Fruit fly (Drosophila melanogaster) whole organism, wandering third instar larva: ENCODE results near the gene CG42815.

Experiments used
- Abd-B ChIP-seq: fragments of >200 bp; optimal IDR thresholded peaks from 2 replicates; lab custom pipeline; 2017; ENCODE audit warnings: missing biosample characterization, missing genetic modification characterization
- CG9705 ChIP-seq: fragments of 200-800 bp; sonication (Bioruptor generic); optimal IDR thresholded peaks from 2 replicates; lab custom pipeline; 2018; ENCODE audit warnings: missing biosample characterization, mild to moderate bottlenecking, missing genetic modification characterization
- CrebA ChIP-seq: fragments of 200-800 bp; sonication (Bioruptor generic); optimal IDR thresholded peaks from 2 replicates; lab custom pipeline; 2016; ENCODE audit warnings: missing biosample characterization, mild to moderate bottlenecking, missing genetic modification characterization, borderline replicate concordance
- Dfd ChIP-seq: fragments of >200 bp; optimal IDR thresholded peaks from 2 replicates; lab custom pipeline; 2017; ENCODE audit warnings: missing biosample characterization, missing genetic modification characterization
- Dif ChIP-seq: fragments of 200-275, 200-300 bp; sonication (Bioruptor generic); optimal IDR thresholded peaks from 2 replicates; lab custom pipeline; 2018; ENCODE audit warnings: missing biosample characterization, missing genetic modification characterization; ENCODE audit not compliant: partially characterized antibody
- GATAd ChIP-seq: sonication (Bioruptor generic); optimal IDR thresholded peaks from 2 replicates; lab custom pipeline; 2016; ENCODE audit warnings: missing biosample characterization, missing genetic modification characterization
- Hnf4 ChIP-seq: fragments of 200-800 bp; sonication (Bioruptor generic); optimal IDR thresholded peaks from 2 replicates; lab custom pipeline; 2016; ENCODE audit warnings: missing biosample characterization, mild to moderate bottlenecking, missing genetic modification characterization
- Hr83 ChIP-seq: fragments of 200-300 bp; sonication (Bioruptor generic); optimal IDR thresholded peaks from 2 replicates; lab custom pipeline; 2016; ENCODE audit warnings: missing biosample characterization, mild to moderate bottlenecking, missing genetic modification characterization, moderate library complexity; ENCODE audit not compliant: poor library complexity, severe bottlenecking
- Jra ChIP-seq: sonication (Bioruptor generic); optimal IDR thresholded peaks from 2 replicates; lab custom pipeline; 2016; ENCODE audit warnings: missing biosample characterization, missing genetic modification characterization
- Mio ChIP-seq: sonication (Bioruptor generic); optimal IDR thresholded peaks from 2 replicates; lab custom pipeline; 2016; ENCODE audit warnings: missing biosample characterization, missing genetic modification characterization
- Myc ChIP-seq: fragments of >200 bp; optimal IDR thresholded peaks from 2 replicates; lab custom pipeline; 2017
- N ChIP-seq: fragments of >200 bp; optimal IDR thresholded peaks from 2 replicates; lab custom pipeline; 2018; ENCODE audit warnings: missing biosample characterization, missing external identifiers, missing genetic modification characterization
- OdsH ChIP-seq: fragments of 200-800 bp; sonication (Bioruptor generic); optimal IDR thresholded peaks from 2 replicates; lab custom pipeline; 2016; ENCODE audit warnings: missing biosample characterization, mild to moderate bottlenecking, missing genetic modification characterization
- Rel ChIP-seq, 2 experiments: fragments of 200-800 bp; sonication (Bioruptor generic) in 1 of 2; optimal IDR thresholded peaks; 2 replicates in 1 of 2; 3 replicates in 1 of 2; lab custom pipeline; 2016 to 2019; ENCODE audit warnings: mild to moderate bottlenecking in 2 of 2, missing biosample characterization in 2 of 2, missing genetic modification characterization in 2 of 2, moderate library complexity in 1 of 2
- Sp1 ChIP-seq: fragments of 200-800 bp; sonication (Bioruptor generic); optimal IDR thresholded peaks from 3 replicates; lab custom pipeline; 2019; ENCODE audit warnings: missing biosample characterization, mild to moderate bottlenecking, missing genetic modification characterization, moderate library complexity
- Vsx2 ChIP-seq: fragments of 200-300, 225-300 bp; sonication (Bioruptor generic); optimal IDR thresholded peaks from 2 replicates; lab custom pipeline; 2018; ENCODE audit warnings: missing biosample characterization, missing genetic modification characterization; ENCODE audit not compliant: partially characterized antibody
- brk ChIP-seq: fragments of 200-800 bp; sonication (Bioruptor generic); optimal IDR thresholded peaks from 2 replicates; lab custom pipeline; 2016; ENCODE audit warnings: missing biosample characterization, mild to moderate bottlenecking, missing genetic modification characterization
- dl ChIP-seq, 2 experiments: fragments of 175-275, 200-275 bp in 1 of 2; fragments of 200-275 bp in 1 of 2; sonication (Bioruptor generic); optimal IDR thresholded peaks; lab custom pipeline; 2018; ENCODE audit warnings: mild to moderate bottlenecking in 2 of 2, missing biosample characterization in 2 of 2, missing genetic modification characterization in 2 of 2, moderate library complexity in 2 of 2; ENCODE audit not compliant: partially characterized antibody in 2 of 2, insufficient read depth in 1 of 2
- ey ChIP-seq: fragments of 200-800 bp; sonication (Bioruptor generic); optimal IDR thresholded peaks from 2 replicates; lab custom pipeline; 2016; ENCODE audit warnings: missing biosample characterization, missing genetic modification characterization
- foxo ChIP-seq, 2 experiments: fragments of 200-800 bp; sonication (Bioruptor generic); optimal IDR thresholded peaks; 2 replicates in 1 of 2; 3 replicates in 1 of 2; lab custom pipeline; 2016 to 2017; ENCODE audit warnings: missing biosample characterization in 2 of 2, missing genetic modification characterization in 2 of 2
- fru ChIP-seq: fragments of 200-800 bp; sonication (Bioruptor generic); optimal IDR thresholded peaks from 3 replicates; lab custom pipeline; 2016; ENCODE audit warnings: missing biosample characterization, mild to moderate bottlenecking, missing genetic modification characterization
- h ChIP-seq: fragments of 200-800 bp; sonication (Bioruptor generic); optimal IDR thresholded peaks from 3 replicates; lab custom pipeline; 2016; ENCODE audit warnings: missing biosample characterization, mild to moderate bottlenecking, missing genetic modification characterization
- jim ChIP-seq: fragments of 175-275, 200-325 bp; sonication (Bioruptor generic); optimal IDR thresholded peaks from 2 replicates; lab custom pipeline; 2016; ENCODE audit warnings: missing biosample characterization, mild to moderate bottlenecking, missing genetic modification characterization
- lola ChIP-seq: fragments of >200 bp; optimal IDR thresholded peaks from 2 replicates; lab custom pipeline; 2017; ENCODE audit warnings: missing biosample characterization, missing genetic modification characterization
- pan ChIP-seq: fragments of >200 bp; optimal IDR thresholded peaks from 2 replicates; lab custom pipeline; 2017
- psq ChIP-seq: fragments of 200-800 bp; sonication (Bioruptor generic); optimal IDR thresholded peaks from 3 replicates; lab custom pipeline; 2017; ENCODE audit warnings: missing biosample characterization, mild to moderate bottlenecking, missing genetic modification characterization, moderate library complexity
- rgr ChIP-seq: fragments of 200-800 bp; sonication (Bioruptor generic); optimal IDR thresholded peaks from 3 replicates; lab custom pipeline; 2016; ENCODE audit warnings: missing biosample characterization, mild to moderate bottlenecking, missing genetic modification characterization
- sage ChIP-seq: fragments of 200-800 bp; sonication (Bioruptor generic); optimal IDR thresholded peaks from 2 replicates; lab custom pipeline; 2016; ENCODE audit warnings: missing biosample characterization, mild to moderate bottlenecking, missing genetic modification characterization
- sv ChIP-seq: fragments of 200-800 bp; sonication (Bioruptor generic); optimal IDR thresholded peaks from 3 replicates; lab custom pipeline; 2016; ENCODE audit warnings: missing biosample characterization, missing genetic modification characterization
- usp ChIP-seq: fragments of >200 bp; optimal IDR thresholded peaks from 2 replicates; lab custom pipeline; 2017; ENCODE audit warnings: missing biosample characterization, missing genetic modification characterization

The CG42815 gene

dm6 chr3L:17757156-17758083 lies 33.9 kb downstream of the CG42815 start (continued):
- no peak for TF ChIP-seq CrebA (GFP tag; lab: Kevin White, UChicago)
- no peak for TF ChIP-seq Jra
- peak; percentile 50 for TF ChIP-seq psq (GFP tag; lab: Kevin White, UChicago)
- no peak for TF ChIP-seq usp (GFP tag; lab: Kevin White, UChicago)
- no peak for TF ChIP-seq jim (GFP tag; lab: Kevin White, UChicago)
- TF ChIP-seq brk (GFP tag; lab: Kevin White, UChicago) = no peak
- TF ChIP-seq OdsH (GFP tag; lab: Kevin White, UChicago) = peak; percentile 71
- TF ChIP-seq Abd-B (GFP tag; lab: Kevin White, UChicago) = no peak
- no peak for TF ChIP-seq Myc (lab: Kevin White, UChicago)
- no peak for TF ChIP-seq Mio (GFP tag; lab: Kevin White, UChicago)
- TF ChIP-seq Dfd (GFP tag; lab: Kevin White, UChicago) = no peak
- TF ChIP-seq fru (GFP tag; lab: Kevin White, UChicago) = peak; percentile 77
- peak; percentile 73 for TF ChIP-seq h
- TF ChIP-seq, all 38 proteins: peak for 18

DNA sequence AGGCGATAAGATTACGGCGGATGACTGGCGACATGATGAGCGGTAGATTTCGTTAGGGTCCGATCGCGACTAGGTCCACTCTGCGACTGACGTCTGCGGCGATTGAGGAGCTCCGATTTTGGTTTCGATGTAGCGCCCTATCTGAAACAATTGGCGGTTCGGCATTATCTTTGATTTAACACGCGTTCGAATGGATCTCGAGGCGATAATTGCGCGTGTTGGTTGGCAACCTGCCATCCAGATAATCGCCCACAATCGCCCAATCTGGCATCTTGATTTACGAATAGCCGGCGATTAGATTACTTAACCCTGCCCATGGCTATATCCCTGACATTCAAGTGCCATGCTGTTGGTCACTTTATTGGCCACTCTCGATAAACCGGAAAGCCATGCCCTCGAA lies 37.0 kb downstream of the CG42815 start:
- TF ChIP-seq h = peak; percentile 94
- no peak for TF ChIP-seq brk (GFP tag; lab: Kevin White, UChicago)
- TF ChIP-seq, all 38 proteins: peak for 1

dm6 chr3L:17750488-17750887 lies 40.8 kb downstream of the CG42815 start, which contains the start of gene Adgf-B:
Gene Adgf-B, minus strand, starts transcription at chr3L:17750588.
- TF ChIP-seq Dfd (GFP tag; lab: Kevin White, UChicago) (no peak), CG9705 (GFP tag; lab: Kevin White, UChicago) (no peak), Rel (GFP tag; optimal IDR thresholded peaks at IDR 0.05; lab: Kevin White, UChicago) (no peak), Rel (tag; optimal IDR thresholded peaks at IDR 0.05; lab: Kevin White, UChicago) (no peak), N (GFP tag; lab: Kevin White, UChicago) (no peak), Dif (no peak), lola (no peak), OdsH (GFP tag; lab: Kevin White, UChicago) (no peak), h (no peak), Abd-B (GFP tag; lab: Kevin White, UChicago) (no peak), sage (no peak), rgr (GFP tag; lab: Kevin White, UChicago) (no peak), GATAd (GFP tag; lab: Kevin White, UChicago) (no peak), CrebA (GFP tag; lab: Kevin White, UChicago) (no peak), foxo (GFP tag; optimal IDR thresholded peaks at IDR 0.05; lab: Kevin White, UChicago) (no peak), Vsx2 (GFP tag; lab: Kevin White, UChicago) (no peak)
- TF ChIP-seq, all 38 proteins: peak for 0

- no peak for TF ChIP-seq sv
- no peak for TF ChIP-seq Hnf4 (GFP tag; lab: Kevin White, UChicago)
- no peak for TF ChIP-seq usp (GFP tag; lab: Kevin White, UChicago)
- TF ChIP-seq Mio (GFP tag; lab: Kevin White, UChicago) = no peak
- TF ChIP-seq pan (lab: Kevin White, UChicago) = no peak
- TF ChIP-seq brk (GFP tag; lab: Kevin White, UChicago) = no peak
- TF ChIP-seq lola = no peak
- no peak for TF ChIP-seq ey (GFP tag; lab: Kevin White, UChicago)
- no peak for TF ChIP-seq dl (GFP tag; optimal IDR thresholded peaks at IDR 0.05; lab: Kevin White, UChicago; ENCODE audit: insufficient read depth in 1 of 2, partially characterized antibody in 2 of 2)
- no peak for TF ChIP-seq psq (GFP tag; lab: Kevin White, UChicago)
- no peak for TF ChIP-seq rgr (GFP tag; lab: Kevin White, UChicago)
- no peak for TF ChIP-seq Sp1 (GFP tag; lab: Kevin White, UChicago)
- TF ChIP-seq Dif = no peak
- no peak for TF ChIP-seq Rel (GFP tag; optimal IDR thresholded peaks at IDR 0.05; lab: Kevin White, UChicago)
- no peak for TF ChIP-seq Rel (tag; optimal IDR thresholded peaks at IDR 0.05; lab: Kevin White, UChicago)
- TF ChIP-seq Hr83 (GFP tag; lab: Kevin White, UChicago) = no peak
- TF ChIP-seq fru (GFP tag; lab: Kevin White, UChicago) = no peak
- no peak for TF ChIP-seq jim (GFP tag; lab: Kevin White, UChicago)
Measured at dm6 chr3L:17746760-17747159, 44.5 kb downstream of the CG42815 start, which contains the start of gene CG6034. Gene CG6034, minus strand, starts transcription at chr3L:17746860.
